Worm (Caenorhabditis elegans): ENCODE results near the gene W02D7.12.

Gene W02D7.12

ce11 chrV:8302522-8302921 lies 8.8 kb upstream of the W02D7.12 start, which contains the start of gene sel-9 (continued):
- no peak for TF ChIP-seq lin-11 (tag; optimal IDR thresholded peaks at IDR 0.05)
- TF ChIP-seq C34F6.9 (tag; optimal IDR thresholded peaks at IDR 0.05), result peak; percentile 57
- no peak for TF ChIP-seq ztf-11 (tag; optimal IDR thresholded peaks at IDR 0.05)

- TF ChIP-seq nhr-237 (tag; optimal IDR thresholded peaks at IDR 0.05), result no peak
- TF ChIP-seq nhr-11 (tag; optimal IDR thresholded peaks at IDR 0.05), result no peak
- TF ChIP-seq alr-1 (tag; optimal IDR thresholded peaks at IDR 0.05), result no peak
These were observed 6.7 kb upstream of the W02D7.12 start, which contains the start of gene W02D7.11 for ce11 chrV:8304461-8305195. Gene W02D7.11 (minus strand): TSS chrV:8304511.

ce11 chrV:8305940-8306339 lies 5.4 kb upstream of the W02D7.12 start:
- TF ChIP-seq gmeb-1 (tag; optimal IDR thresholded peaks at IDR 0.05) (peak; percentile 27), crh-2 (tag; optimal IDR thresholded peaks at IDR 0.05) (peak; percentile 16), nhr-25 (tag; optimal IDR thresholded peaks at IDR 0.05) (no peak), aly-2 (tag; optimal IDR thresholded peaks at IDR 0.05) (no peak)

- TF ChIP-seq nhr-12 (tag; optimal IDR thresholded peaks at IDR 0.05) (no peak), blmp-1 (tag; optimal IDR thresholded peaks at IDR 0.05; ENCODE audit: insufficient read depth) (no peak), lsy-2 (tag; optimal IDR thresholded peaks at IDR 0.05) (no peak), unc-55 (GFP tag; optimal IDR thresholded peaks at IDR 0.05) (no peak), nhr-23 (tag; optimal IDR thresholded peaks at IDR 0.05) (no peak)
These were observed 4.9 kb upstream of the W02D7.12 start, which contains the start of gene W02D7.8 for ce11 chrV:8306366-8306765. Gene W02D7.8 (minus strand): TSS chrV:8306466.

ce11 chrV:8307013-8307412 lies 4.3 kb upstream of the W02D7.12 start:
- peak; percentile 37 for TF ChIP-seq crh-2 (tag; optimal IDR thresholded peaks at IDR 0.05)
- no peak for TF ChIP-seq nhr-129 (tag; optimal IDR thresholded peaks at IDR 0.05)
- TF ChIP-seq fos-1 (tag; optimal IDR thresholded peaks at IDR 0.05), result peak; percentile 60
- TF ChIP-seq elt-1 (tag; optimal IDR thresholded peaks at IDR 0.05), result no peak
- TF ChIP-seq sma-3 (GFP tag; optimal IDR thresholded peaks at IDR 0.05), result no peak
- TF ChIP-seq lin-39 (tag; optimal IDR thresholded peaks at IDR 0.05), result no peak
- TF ChIP-seq ceh-16 (tag; optimal IDR thresholded peaks at IDR 0.05), result no peak

- TF ChIP-seq sma-9 (GFP tag; optimal IDR thresholded peaks at IDR 0.05) (peak; percentile 68), sma-9 (tag; optimal IDR thresholded peaks at IDR 0.05) (no peak), Y55F3AM.14 (GFP tag; optimal IDR thresholded peaks at IDR 0.05) (no peak), ama-1 (optimal IDR thresholded peaks at IDR 0.05) (no peak), fos-1 (tag; optimal IDR thresholded peaks at IDR 0.05) (peak; percentile 19), nhr-12 (tag; optimal IDR thresholded peaks at IDR 0.05) (no peak), blmp-1 (tag; optimal IDR thresholded peaks at IDR 0.05; ENCODE audit: insufficient read depth) (no peak), gmeb-1 (tag; optimal IDR thresholded peaks at IDR 0.05) (no peak), nhr-11 (tag; optimal IDR thresholded peaks at IDR 0.05) (no peak)
These were observed 3.6 kb upstream of the W02D7.12 start, which contains the start of gene clec-218 for ce11 chrV:8307681-8308080. Gene clec-218 (plus strand): TSS chrV:8307942.

ce11 chrV:8318135-8318534 lies 6.8 kb downstream of the W02D7.12 start, which contains the start of gene clec-219:
Gene clec-219 (plus strand): TSS chrV:8318435.
- TF ChIP-seq elt-1 (tag; optimal IDR thresholded peaks at IDR 0.05), result no peak
- TF ChIP-seq nhr-21 (tag; optimal IDR thresholded peaks at IDR 0.05), result no peak
- TF ChIP-seq nhr-11 (tag; optimal IDR thresholded peaks at IDR 0.05), result no peak
- TF ChIP-seq mdl-1 (tag; optimal IDR thresholded peaks at IDR 0.05), result no peak
- no peak for TF ChIP-seq unc-62 (GFP tag; optimal IDR thresholded peaks at IDR 0.05)
- no peak for TF ChIP-seq sma-9 (GFP tag; optimal IDR thresholded peaks at IDR 0.05)
- no peak for TF ChIP-seq sma-9 (tag; optimal IDR thresholded peaks at IDR 0.05)
- TF ChIP-seq ZK546.5 (tag; optimal IDR thresholded peaks at IDR 0.05), result no peak
- TF ChIP-seq mab-5 (tag; optimal IDR thresholded peaks at IDR 0.05), result no peak
- no peak for TF ChIP-seq skn-1 (tag; optimal IDR thresholded peaks at IDR 0.05)
- no peak for TF ChIP-seq lin-13 (GFP tag; optimal IDR thresholded peaks at IDR 0.05)
- no peak for TF ChIP-seq fos-1 (tag; optimal IDR thresholded peaks at IDR 0.05)
